Fruit fly (Drosophila melanogaster): ENCODE results near the gene Mgat2.

Gene Mgat2

DNA sequence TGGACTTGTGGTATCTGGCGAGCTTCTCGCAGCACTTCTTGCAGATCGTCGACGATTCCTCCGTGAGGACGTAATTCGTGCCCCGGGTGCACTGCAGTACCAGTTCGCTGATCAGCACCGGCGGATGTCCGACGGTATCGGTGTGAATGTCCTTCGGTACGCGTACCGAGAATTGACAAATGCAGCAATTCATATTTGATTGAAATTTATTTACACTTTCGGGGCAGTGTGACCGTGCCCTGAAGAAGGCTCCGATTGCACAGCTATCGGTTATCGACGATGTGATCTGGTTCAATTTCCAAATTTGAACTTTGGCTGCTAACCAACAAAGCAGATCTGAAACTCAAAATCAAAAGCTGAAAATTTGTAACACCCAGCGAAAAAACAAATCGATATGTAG lies 14.6 kb upstream of the Mgat2 start, which contains the start of gene ZIPIC (continued):
- TF ChIP-seq CG3847 (GFP tag; IDR thresholded peaks at IDR 0.05) (0 out of 2 replicates have a peak, but pooled peaks have one; percentile 20), kah (GFP tag; optimal IDR thresholded peaks at IDR 0.05) (no peak), CG17186 (GFP tag; optimal IDR thresholded peaks at IDR 0.05) (peak; percentile 23), jigr1 (GFP tag; IDR thresholded peaks at IDR 0.05) (no peak), maf-S (GFP tag; optimal IDR thresholded peaks at IDR 0.05) (no peak), ftz-f1 (GFP tag; optimal IDR thresholded peaks at IDR 0.05) (no peak), CG10274 (GFP tag; optimal IDR thresholded peaks at IDR 0.05) (no peak), CG4617 (GFP tag; optimal IDR thresholded peaks at IDR 0.05; ENCODE audit: borderline replicate concordance) (peak; percentile 84), Ets97D (GFP tag; optimal IDR thresholded peaks at IDR 0.05) (peak; percentile 8), CG11723 (GFP tag; optimal IDR thresholded peaks at IDR 0.05) (no peak), Lpt (GFP tag; optimal IDR thresholded peaks at IDR 0.05) (no peak), CG6683 (GFP tag; optimal IDR thresholded peaks at IDR 0.05) (no peak), rib (GFP tag; IDR thresholded peaks at IDR 0.05) (no peak), CG4360 (GFP tag; IDR thresholded peaks at IDR 0.05) (no peak), otp (GFP tag; IDR thresholded peaks at IDR 0.05) (no peak), eyg (GFP tag; optimal IDR thresholded peaks at IDR 0.05) (no peak), CG30403 (GFP tag; optimal IDR thresholded peaks at IDR 0.05) (no peak), Sry-δ (GFP tag; optimal IDR thresholded peaks at IDR 0.05) (peak; percentile 61), CG11085 (GFP tag; IDR thresholded peaks at IDR 0.05) (no peak), Dref (GFP tag; IDR thresholded peaks at IDR 0.05) (peak; percentile 80), Vsx1 (GFP tag; optimal IDR thresholded peaks at IDR 0.05) (no peak), chinmo (GFP tag; IDR thresholded peaks at IDR 0.05; ENCODE audit: partially characterized antibody) (peak; percentile 44; the same call in 1 of the 4 replicates), stwl (tag; optimal IDR thresholded peaks at IDR 0.05) (peak; percentile 65), BEAF-32 (GFP tag; optimal IDR thresholded peaks at IDR 0.05) (peak; percentile 49), Opbp (GFP tag; IDR thresholded peaks at IDR 0.05; ENCODE audit: partially characterized antibody) (peak; percentile 64; the same call in 1 of the 3 replicates), inv (GFP tag; IDR thresholded peaks at IDR 0.05; ENCODE audit: partially characterized antibody) (peak; percentile 27), CG7963 (GFP tag; IDR thresholded peaks at IDR 0.05; ENCODE audit: partially characterized antibody) (0 out of 3 replicates have a peak, but pooled peaks have one; percentile 7), CG15269 (tag; optimal IDR thresholded peaks at IDR 0.05) (no peak), tgo (GFP tag; IDR thresholded peaks at IDR 0.05) (no peak), CG9932 (GFP tag; IDR thresholded peaks at IDR 0.05) (no peak), vnd (GFP tag; IDR thresholded peaks at IDR 0.05; ENCODE audit: partially characterized antibody) (no peak), bbx (GFP tag; IDR thresholded peaks at IDR 0.05; ENCODE audit: partially characterized antibody) (peak; percentile 52), CG6175 (GFP tag; IDR thresholded peaks at IDR 0.05) (no peak), caup (GFP tag; optimal IDR thresholded peaks at IDR 0.05; ENCODE audit: severe bottlenecking) (no peak), knrl (GFP tag; IDR thresholded peaks at IDR 0.05; ENCODE audit: partially characterized antibody) (peak; percentile 36; the same call in 1 of the 3 replicates), abd-A (tag; optimal IDR thresholded peaks at IDR 0.05) (no peak), nau (GFP tag; optimal IDR thresholded peaks at IDR 0.05) (no peak), CG16813 (GFP tag; IDR thresholded peaks at IDR 0.05; ENCODE audit: partially characterized antibody) (peak; percentile 56; the same call in 2 of the 3 replicates), CG8765 (GFP tag; IDR thresholded peaks at IDR 0.05) (no peak), CG9797 (GFP tag; optimal IDR thresholded peaks at IDR 0.05) (peak; percentile 64), Myb (GFP tag; optimal IDR thresholded peaks at IDR 0.05) (peak; percentile 84), sqz (GFP tag; optimal IDR thresholded peaks at IDR 0.05) (no peak), CG15479 (GFP tag; optimal IDR thresholded peaks at IDR 0.05) (no peak), CTCF (GFP tag; optimal IDR thresholded peaks at IDR 0.05) (no peak), CG15601 (tag; optimal IDR thresholded peaks at IDR 0.05) (peak; percentile 16), CG8388 (GFP tag; optimal IDR thresholded peaks at IDR 0.05) (no peak), CG12104 (GFP tag; optimal IDR thresholded peaks at IDR 0.05) (no peak), CG13287 (GFP tag; IDR thresholded peaks at IDR 0.05; ENCODE audit: partially characterized antibody) (peak; percentile 74), gfzf (GFP tag; optimal IDR thresholded peaks at IDR 0.05) (peak; percentile 50), NC2β (GFP tag; optimal IDR thresholded peaks at IDR 0.05) (no peak)

Data from whole organism, embryonic.